Fruit fly (Drosophila melanogaster): ENCODE measurements around the gene ATPsynE.
A peak's percentile ranks its signal among the peaks of the same experiment; 100 is the strongest.

ATPsynE gene

DNA sequence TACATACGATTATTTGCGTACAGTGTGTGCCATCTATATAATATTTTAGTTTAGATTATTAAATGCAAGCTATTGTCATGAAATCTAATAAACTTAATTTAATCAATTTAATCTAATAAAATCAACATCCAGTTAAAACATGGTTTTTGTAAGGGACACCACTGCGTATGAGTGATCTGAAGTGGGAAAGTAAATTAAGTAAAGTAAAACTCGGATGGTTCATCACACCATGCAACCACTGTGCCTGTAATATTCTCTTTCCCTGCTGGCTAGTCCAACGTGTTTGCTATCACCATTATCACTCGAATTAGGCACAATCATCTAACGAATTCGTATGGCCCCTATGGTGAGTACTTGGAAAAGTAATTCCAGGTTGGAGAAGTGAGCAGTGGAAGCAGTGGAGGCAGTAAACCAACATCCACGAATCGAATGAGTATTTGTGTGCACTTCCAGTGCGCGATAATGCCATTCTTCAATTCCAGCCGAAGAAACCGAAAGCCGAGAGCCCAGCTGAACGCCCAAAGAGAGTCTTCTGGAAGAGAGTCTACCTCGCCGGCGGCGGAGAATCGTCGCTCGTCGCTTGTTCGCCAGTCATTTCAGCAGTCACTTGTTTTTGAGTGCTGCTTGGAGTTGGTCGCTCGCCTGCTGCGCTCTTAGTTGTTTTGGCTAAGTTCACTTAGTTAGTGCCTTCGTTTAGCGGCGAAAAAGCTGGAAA lies 37.9 kb upstream of the ATPsynE start, which contains the start of gene red (continued):
- TF ChIP-seq Hr4 (GFP tag; optimal IDR thresholded peaks at IDR 0.05) (peak; percentile 69), CG10669 (GFP tag; optimal IDR thresholded peaks at IDR 0.05) (no peak), CG9139 (GFP tag; optimal IDR thresholded peaks at IDR 0.05) (peak; percentile 41), net (GFP tag; optimal IDR thresholded peaks at IDR 0.05) (peak; percentile 3), CG11294 (GFP tag; IDR thresholded peaks at IDR 0.05) (no peak), CG1621 (tag; optimal IDR thresholded peaks at IDR 0.05) (no peak), CG10631 (GFP tag; optimal IDR thresholded peaks at IDR 0.05) (peak; percentile 35), CG6792 (GFP tag; optimal IDR thresholded peaks at IDR 0.05) (no peak), Sox102F (GFP tag; optimal IDR thresholded peaks at IDR 0.05) (peak; percentile 25)

- TF ChIP-seq Ets21C (GFP tag; optimal IDR thresholded peaks at IDR 0.05), result peak; percentile 31
- peak; percentile 28 for TF ChIP-seq Eip75B (GFP tag; optimal IDR thresholded peaks at IDR 0.05)
- TF ChIP-seq CG8319 (GFP tag; optimal IDR thresholded peaks at IDR 0.05), result no peak
- peak; percentile 79 for TF ChIP-seq svp (GFP tag)
- no peak for TF ChIP-seq CG9139 (GFP tag; optimal IDR thresholded peaks at IDR 0.05)
- TF ChIP-seq Gug (GFP tag; IDR thresholded peaks at IDR 0.05), result peak; percentile 33; the same call in 1 of the 2 replicates
- TF ChIP-seq Hr4 (GFP tag; optimal IDR thresholded peaks at IDR 0.05), result peak; percentile 69
- peak; percentile 57 for TF ChIP-seq topi (GFP tag; optimal IDR thresholded peaks at IDR 0.05)
- peak; percentile 0 for TF ChIP-seq Blimp-1 (GFP tag; optimal IDR thresholded peaks at IDR 0.05)
- peak in 1 of 2 experiments; percentile 44 for TF ChIP-seq ss (GFP tag; optimal IDR thresholded peaks at IDR 0.05)
- peak; percentile 43 for TF ChIP-seq CG34406 (GFP tag; optimal IDR thresholded peaks at IDR 0.05)
- peak; percentile 61 for TF ChIP-seq OdsH (GFP tag; optimal IDR thresholded peaks at IDR 0.05)
- peak; percentile 48 for TF ChIP-seq CG3919 (GFP tag; optimal IDR thresholded peaks at IDR 0.05)
- peak in 1 of 2 experiments; percentile 16 for TF ChIP-seq salr (GFP tag; optimal IDR thresholded peaks at IDR 0.05)
- TF ChIP-seq esn (GFP tag; optimal IDR thresholded peaks at IDR 0.05), result peak; percentile 65
- peak; percentile 14 for TF ChIP-seq fd59A (GFP tag; optimal IDR thresholded peaks at IDR 0.05)
- TF ChIP-seq Eip93F (GFP tag; optimal IDR thresholded peaks at IDR 0.05), result peak; percentile 64
- TF ChIP-seq CG32006 (GFP tag; optimal IDR thresholded peaks at IDR 0.05), result peak; percentile 81
- peak; percentile 31 for TF ChIP-seq CG11902 (GFP tag; optimal IDR thresholded peaks at IDR 0.05)
- TF ChIP-seq eg (GFP tag; IDR thresholded peaks at IDR 0.05), result 0 out of 3 replicates have a peak, but pooled peaks have one; percentile 36
- TF ChIP-seq Sox102F (GFP tag; optimal IDR thresholded peaks at IDR 0.05), result peak; percentile 38
- TF ChIP-seq CG16779 (tag; optimal IDR thresholded peaks at IDR 0.05), result no peak
- peak; percentile 41 for TF ChIP-seq CG3032 (tag; optimal IDR thresholded peaks at IDR 0.05)
- TF ChIP-seq CG11762 (GFP tag; optimal IDR thresholded peaks at IDR 0.05; ENCODE audit: insufficient read depth), result no peak
- peak; percentile 56 for TF ChIP-seq acj6 (GFP tag; optimal IDR thresholded peaks at IDR 0.05)
- TF ChIP-seq CG4318 (GFP tag; optimal IDR thresholded peaks at IDR 0.05), result peak; percentile 58
- peak; percentile 54 for TF ChIP-seq lz (GFP tag; optimal IDR thresholded peaks at IDR 0.05)
- TF ChIP-seq CG1621 (tag; optimal IDR thresholded peaks at IDR 0.05), result no peak
- TF ChIP-seq Met (GFP tag; optimal IDR thresholded peaks at IDR 0.05), result peak; percentile 63
- peak; percentile 55 for TF ChIP-seq CG6163 (GFP tag; IDR thresholded peaks at IDR 0.05)
- TF ChIP-seq dac (GFP tag; optimal IDR thresholded peaks at IDR 0.05), result peak; percentile 16
- peak; percentile 6 for TF ChIP-seq dsx (GFP tag; optimal IDR thresholded peaks at IDR 0.05; ENCODE audit: poor library complexity, severe bottlenecking)
- peak; percentile 44 for TF ChIP-seq CG8632 (GFP tag; optimal IDR thresholded peaks at IDR 0.05)
- peak; percentile 17 for TF ChIP-seq Sox15 (GFP tag; optimal IDR thresholded peaks at IDR 0.05)
- TF ChIP-seq Lpt (GFP tag; optimal IDR thresholded peaks at IDR 0.05), result peak; percentile 28
- TF ChIP-seq Smox (GFP tag; optimal IDR thresholded peaks at IDR 0.05), result peak; percentile 58
- peak; percentile 7 for TF ChIP-seq cyc (GFP tag; optimal IDR thresholded peaks at IDR 0.05)
- TF ChIP-seq Hr39 (GFP tag; optimal IDR thresholded peaks at IDR 0.05), result peak; percentile 41
- TF ChIP-seq CG31627 (GFP tag; optimal IDR thresholded peaks at IDR 0.05), result peak; percentile 40
- TF ChIP-seq CG15336 (GFP tag; IDR thresholded peaks at IDR 0.05), result peak; percentile 53
- peak; percentile 34 for TF ChIP-seq CG6808 (GFP tag; optimal IDR thresholded peaks at IDR 0.05)
These were observed 36.5 kb upstream of the ATPsynE start for dm6 chr3R:14289958-14290835.
